Fruit fly (Drosophila melanogaster) whole organism: Measurements from ENCODE around the gene CG7255.

Experiments used
- CG8478 ChIP-seq: fragments of >200 bp; optimal IDR thresholded peaks from 2 replicates; lab custom pipeline; 2018; ENCODE audit warnings: inconsistent platforms
- EcR ChIP-seq, 2 experiments: fragments of >200 bp; optimal IDR thresholded peaks; 2 replicates each; lab custom pipeline; 2017; ENCODE audit warnings: missing biosample characterization in 2 of 2, missing genetic modification characterization in 2 of 2, missing genetic modification reagents in 2 of 2
- psq ChIP-seq: fragments of >200 bp; optimal IDR thresholded peaks from 2 replicates; lab custom pipeline; 2017
- usp ChIP-seq: fragments of >200 bp; optimal IDR thresholded peaks from 2 replicates; lab custom pipeline; 2017; ENCODE audit warnings: missing biosample characterization, missing genetic modification characterization, mixed read lengths

- TF ChIP-seq EcR (GFP tag; optimal IDR thresholded peaks at IDR 0.05; lab: Kevin White, UChicago): no peak
- TF ChIP-seq CG8478 (lab: Kevin White, UChicago): no peak
- TF ChIP-seq usp: no peak
- TF ChIP-seq psq (lab: Kevin White, UChicago): no peak
Measured at dm6 chr3L:15264247-15265028, 39.6 kb upstream of the CG7255 start.
